Worm (Caenorhabditis elegans): ENCODE data around the gene T01D1.4.

- no peak for TF ChIP-seq pha-4 (tag; optimal IDR thresholded peaks at IDR 0.05)
- TF ChIP-seq nfya-1 (tag; optimal IDR thresholded peaks at IDR 0.05; ENCODE audit: insufficient read depth): no peak
- TF ChIP-seq tbx-2 (tag; optimal IDR thresholded peaks at IDR 0.05): no peak
- no peak for TF ChIP-seq nhr-77 (tag; optimal IDR thresholded peaks at IDR 0.05)
- no peak for TF ChIP-seq ZK546.5 (tag; optimal IDR thresholded peaks at IDR 0.05)
- no peak for TF ChIP-seq jun-1 (tag; optimal IDR thresholded peaks at IDR 0.05)
Measured at ce11 chrII:129770-130169, 49.1 kb downstream of the T01D1.4 start.
